In genomic region chr3L:17846982-17847355, dm6 we compare ENCODE assay signal across 5 fruit fly cellular contexts.
TF ChIP-seq lines count a peak whose summit lies in the region.

No protein-coding gene starts in this region.

- TF ChIP-seq CTCF in whole organism, embryonic (GFP tag; optimal IDR thresholded peaks at IDR 0.05; lab: Kevin White, UChicago): no peak

TF ChIP-seq in whole organism, adult, 20 proteins besides CTCF, POLR2A, EP300 and RAD21:
- TF ChIP-seq CG33017 (tag; optimal IDR thresholded peaks at IDR 0.05; lab: Kevin White, UChicago) (no peak), CG14711 (tag; optimal IDR thresholded peaks at IDR 0.05; lab: Kevin White, UChicago) (no peak), Hr96 (GFP tag; optimal IDR thresholded peaks at IDR 0.05; lab: Kevin White, UChicago) (peak; percentile 57), CG11617 (GFP tag; optimal IDR thresholded peaks at IDR 0.05; lab: Kevin White, UChicago) (peak; percentile 13), CG7101 (tag; optimal IDR thresholded peaks at IDR 0.05; lab: Kevin White, UChicago) (no peak), CG12768 (GFP tag; optimal IDR thresholded peaks at IDR 0.05; lab: Kevin White, UChicago) (no peak), tj (GFP tag; optimal IDR thresholded peaks at IDR 0.05; lab: Kevin White, UChicago) (no peak), Clk (GFP tag; optimal IDR thresholded peaks at IDR 0.05; lab: Kevin White, UChicago) (no peak), kay (GFP tag; lab: Kevin White, UChicago; ENCODE audit: borderline replicate concordance) (no peak), Mnt (GFP tag; optimal IDR thresholded peaks at IDR 0.05; lab: Kevin White, UChicago) (peak; percentile 2), toe (GFP tag; optimal IDR thresholded peaks at IDR 0.05; lab: Kevin White, UChicago) (peak; percentile 55), cnc (optimal IDR thresholded peaks at IDR 0.05; lab: Kevin White, UChicago) (no peak), ovo (GFP tag; optimal IDR thresholded peaks at IDR 0.05; lab: Kevin White, UChicago) (no peak), CG7045 (GFP tag; optimal IDR thresholded peaks at IDR 0.05; lab: Kevin White, UChicago) (peak; percentile 20), bab1 (GFP tag; optimal IDR thresholded peaks at IDR 0.05; lab: Kevin White, UChicago) (peak; percentile 27), pad (GFP tag; optimal IDR thresholded peaks at IDR 0.05; lab: Kevin White, UChicago) (no peak)

TF ChIP-seq in whole organism, embryonic, 481 proteins besides CTCF, POLR2A, EP300 and RAD21 (continues in another document):
- TF ChIP-seq Bgb (GFP tag; IDR thresholded peaks at IDR 0.05; lab: Robert Waterston, UW; ENCODE audit: partially characterized antibody) (peak; percentile 76), amos (GFP tag; IDR thresholded peaks at IDR 0.05; lab: Robert Waterston, UW; ENCODE audit: partially characterized antibody) (peak; percentile 83), pho (GFP tag; optimal IDR thresholded peaks at IDR 0.05; lab: Kevin White, UChicago) (no peak), CG13775 (GFP tag; optimal IDR thresholded peaks at IDR 0.05; lab: Kevin White, UChicago) (no peak), pros (GFP tag; optimal IDR thresholded peaks at IDR 0.05; lab: Kevin White, UChicago) (no peak), ERR (GFP tag; optimal IDR thresholded peaks at IDR 0.05; lab: Kevin White, UChicago) (no peak), bowl (GFP tag; IDR thresholded peaks at IDR 0.05; lab: Robert Waterston, UW) (no peak), chm (GFP tag; IDR thresholded peaks at IDR 0.05; lab: Robert Waterston, UW) (no peak), CG7987 (GFP tag; optimal IDR thresholded peaks at IDR 0.05; lab: Kevin White, UChicago) (no peak), CG16813 (GFP tag; IDR thresholded peaks at IDR 0.05; lab: Robert Waterston, UW; ENCODE audit: partially characterized antibody) (peak; percentile 67), Hsf (GFP tag; optimal IDR thresholded peaks at IDR 0.05; lab: Kevin White, UChicago) (peak; percentile 5), H15 (GFP tag; IDR thresholded peaks at IDR 0.05; lab: Robert Waterston, UW) (no peak), D19B (GFP tag; optimal IDR thresholded peaks at IDR 0.05; lab: Kevin White, UChicago) (no peak), Hr51 (GFP tag; optimal IDR thresholded peaks at IDR 0.05; lab: Kevin White, UChicago) (no peak), Dp (GFP tag; optimal IDR thresholded peaks at IDR 0.05; lab: Kevin White, UChicago) (peak; percentile 30), ATbp (GFP tag; optimal IDR thresholded peaks at IDR 0.05; lab: Kevin White, UChicago) (no peak), Nf-YB (GFP tag; optimal IDR thresholded peaks at IDR 0.05; lab: Kevin White, UChicago) (no peak), CG14667 (GFP tag; IDR thresholded peaks at IDR 0.05; lab: Robert Waterston, UW) (no peak), CG12299 (tag; optimal IDR thresholded peaks at IDR 0.05; lab: Kevin White, UChicago) (no peak), CG2116 (GFP tag; optimal IDR thresholded peaks at IDR 0.05; lab: Kevin White, UChicago) (no peak)

TF ChIP-seq in whole organism, prepupa, 60 proteins besides CTCF, POLR2A, EP300 and RAD21 (continues in another document):
- peak; percentile 15 for TF ChIP-seq esn (GFP tag; optimal IDR thresholded peaks at IDR 0.05; lab: Kevin White, UChicago)
- no peak for TF ChIP-seq pdm3 (GFP tag; optimal IDR thresholded peaks at IDR 0.05; lab: Kevin White, UChicago)
- TF ChIP-seq CG4318 (GFP tag; optimal IDR thresholded peaks at IDR 0.05; lab: Kevin White, UChicago): no peak
- TF ChIP-seq CG8119 (GFP tag; IDR thresholded peaks at IDR 0.05; lab: Robert Waterston, UW): no peak
- peak; percentile 0 for TF ChIP-seq CG31627 (GFP tag; optimal IDR thresholded peaks at IDR 0.05; lab: Kevin White, UChicago)
- TF ChIP-seq CG11294 (GFP tag; IDR thresholded peaks at IDR 0.05; lab: Robert Waterston, UW): no peak
- no peak for TF ChIP-seq CG6276 (GFP tag; optimal IDR thresholded peaks at IDR 0.05; lab: Kevin White, UChicago)
- TF ChIP-seq CG3032 (tag; optimal IDR thresholded peaks at IDR 0.05; lab: Kevin White, UChicago): no peak
- no peak for TF ChIP-seq Hr38 (GFP tag; optimal IDR thresholded peaks at IDR 0.05; lab: Kevin White, UChicago)
- TF ChIP-seq dac (GFP tag; optimal IDR thresholded peaks at IDR 0.05; lab: Kevin White, UChicago): no peak
- no peak for TF ChIP-seq Sox15 (GFP tag; optimal IDR thresholded peaks at IDR 0.05; lab: Kevin White, UChicago)
- no peak for TF ChIP-seq Met (GFP tag; optimal IDR thresholded peaks at IDR 0.05; lab: Kevin White, UChicago)
- TF ChIP-seq svp (GFP tag; lab: Kevin White, UChicago): no peak
- TF ChIP-seq CG6163 (GFP tag; IDR thresholded peaks at IDR 0.05; lab: Robert Waterston, UW): no peak
- no peak for TF ChIP-seq CG8319 (GFP tag; optimal IDR thresholded peaks at IDR 0.05; lab: Kevin White, UChicago)
- TF ChIP-seq Eip93F (GFP tag; optimal IDR thresholded peaks at IDR 0.05; lab: Kevin White, UChicago): no peak
- TF ChIP-seq topi (GFP tag; optimal IDR thresholded peaks at IDR 0.05; lab: Kevin White, UChicago): no peak
- no peak for TF ChIP-seq CG10669 (GFP tag; optimal IDR thresholded peaks at IDR 0.05; lab: Kevin White, UChicago)
- no peak for TF ChIP-seq Smox (GFP tag; optimal IDR thresholded peaks at IDR 0.05; lab: Kevin White, UChicago)
- no peak for TF ChIP-seq fd59A (GFP tag; optimal IDR thresholded peaks at IDR 0.05; lab: Kevin White, UChicago)
- TF ChIP-seq CG1621 (tag; optimal IDR thresholded peaks at IDR 0.05; lab: Kevin White, UChicago): no peak
- no peak for TF ChIP-seq CG9139 (GFP tag; optimal IDR thresholded peaks at IDR 0.05; lab: Kevin White, UChicago)

TF ChIP-seq in whole organism, pupa, 21 proteins besides CTCF, POLR2A, EP300 and RAD21:
- TF ChIP-seq gl (tag; optimal IDR thresholded peaks at IDR 0.05; lab: Kevin White, UChicago) (no peak), Pif1A (GFP tag; optimal IDR thresholded peaks at IDR 0.05; lab: Kevin White, UChicago) (no peak), CG4496 (GFP tag; IDR thresholded peaks at IDR 0.05; lab: Robert Waterston, UW) (0 out of 3 replicates have a peak, but pooled peaks have one; percentile 27)

TF ChIP-seq in whole organism, wandering third instar larva, 38 proteins besides CTCF, POLR2A, EP300 and RAD21:
- TF ChIP-seq HLH106 (tag; optimal IDR thresholded peaks at IDR 0.05; lab: Kevin White, UChicago) (peak; percentile 4), Hr83 (GFP tag; optimal IDR thresholded peaks at IDR 0.05; lab: Kevin White, UChicago; ENCODE audit: poor library complexity, severe bottlenecking) (no peak), lola (GFP tag; optimal IDR thresholded peaks at IDR 0.05; lab: Kevin White, UChicago) (no peak), Rel (GFP tag; optimal IDR thresholded peaks at IDR 0.05; lab: Kevin White, UChicago) (no peak), Rel (tag; optimal IDR thresholded peaks at IDR 0.05; lab: Kevin White, UChicago) (peak; percentile 9)
